Worm (Caenorhabditis elegans) whole organism, young adult: ENCODE measurements around the gene orc-2.

ENCODE experiments used
- B0035.1 ChIP-seq: sonication (generic microtip); optimal IDR thresholded peaks from 2 replicates; lab custom pipeline; 2016; ENCODE audit warnings: missing genetic modification characterization, mild to moderate bottlenecking, missing compliant biosample characterization, missing genotype, missing genetic modification reagents
- F37B4.10 ChIP-seq: fragments of 200-800 bp; sonication (Bioruptor generic); IDR thresholded peaks from 2 replicates; pipeline ENCODE4 v1.3.6; 2022; ENCODE audit warnings: missing genetic modification characterization, missing compliant biosample characterization
- F49E8.2 ChIP-seq: sonication (generic microtip); optimal IDR thresholded peaks from 3 replicates; lab custom pipeline; 2017; ENCODE audit warnings: missing genetic modification characterization, mild to moderate bottlenecking, missing compliant biosample characterization, antibody characterized with exemption, moderate library complexity; ENCODE audit not compliant: insufficient read depth
- F52B5.7 ChIP-seq: sonication (generic microtip); optimal IDR thresholded peaks from 2 replicates; lab custom pipeline; 2016; ENCODE audit warnings: mild to moderate bottlenecking, missing genetic modification characterization, missing compliant biosample characterization
- K12H6.12 ChIP-seq: fragments of 200-800 bp; sonication (Bioruptor generic); optimal IDR thresholded peaks from 2 replicates; lab custom pipeline; 2018; ENCODE audit warnings: mild to moderate bottlenecking, missing genetic modification characterization, missing compliant biosample characterization
- Y53F4B.3 ChIP-seq: fragments of 200-800 bp; sonication (Bioruptor generic); IDR thresholded peaks from 2 replicates; pipeline ENCODE4 v1.3.6; 2022; ENCODE audit warnings: missing genetic modification reagents, missing genetic modification characterization, missing compliant biosample characterization
- Y53G8AR.9 ChIP-seq: fragments of 200-800 bp; sonication (Bioruptor generic); conservative IDR thresholded peaks from 2 replicates; pipeline ENCODE4 v1.3.6; 2022; ENCODE audit warnings: missing genetic modification reagents, missing genetic modification characterization, missing compliant biosample characterization
- Y79H2A.3 ChIP-seq: fragments of 200-800 bp; sonication (Bioruptor generic); conservative IDR thresholded peaks from 2 replicates; pipeline ENCODE4 v1.3.6; 2022; ENCODE audit warnings: missing genetic modification reagents, missing genetic modification characterization, missing compliant biosample characterization
- ZK185.1 ChIP-seq: sonication (generic microtip); optimal IDR thresholded peaks from 2 replicates; lab custom pipeline; 2016; ENCODE audit warnings: mild to moderate bottlenecking, missing genetic modification characterization, missing compliant biosample characterization; ENCODE audit not compliant: poor library complexity, severe bottlenecking
- akir-1 ChIP-seq: fragments of 200-800 bp; sonication (Bioruptor generic); optimal IDR thresholded peaks from 2 replicates; lab custom pipeline; 2018; ENCODE audit warnings: mild to moderate bottlenecking, missing genetic modification characterization, moderate library complexity, missing compliant biosample characterization
- aptf-2 ChIP-seq: fragments of 200-800 bp; sonication (Bioruptor generic); conservative IDR thresholded peaks from 2 replicates; pipeline ENCODE4 v1.3.6; 2022; ENCODE audit warnings: missing genetic modification reagents, missing genetic modification characterization, missing compliant biosample characterization
- aptf-3 ChIP-seq: fragments of 200-800 bp; sonication (Bioruptor generic); IDR thresholded peaks from 2 replicates; pipeline ENCODE4 v1.3.6; 2022; ENCODE audit warnings: missing genetic modification characterization, missing compliant biosample characterization
- atf-7 ChIP-seq: sonication (generic microtip); optimal IDR thresholded peaks from 2 replicates; lab custom pipeline; 2017; ENCODE audit warnings: mild to moderate bottlenecking, missing genetic modification characterization, missing compliant biosample characterization
- bed-1 ChIP-seq: fragments of 200-800 bp; sonication (Bioruptor generic); IDR thresholded peaks from 2 replicates; pipeline ENCODE4 v1.3.6; 2022; ENCODE audit warnings: missing genetic modification reagents, missing genetic modification characterization, missing compliant biosample characterization
- bed-2 ChIP-seq: fragments of 200-800 bp; sonication (Bioruptor generic); IDR thresholded peaks from 2 replicates; pipeline ENCODE4 v1.3.6; 2022; ENCODE audit warnings: missing genetic modification reagents, missing genetic modification characterization, missing compliant biosample characterization
- ccch-3 ChIP-seq: fragments of 200-800 bp; sonication (Bioruptor generic); optimal IDR thresholded peaks from 2 replicates; lab custom pipeline; 2018; ENCODE audit warnings: mild to moderate bottlenecking, missing genetic modification characterization, missing compliant biosample characterization
- die-1 ChIP-seq: sonication (generic microtip); optimal IDR thresholded peaks from 2 replicates; lab custom pipeline; 2016; ENCODE audit warnings: missing genotype, mild to moderate bottlenecking, missing genetic modification characterization, missing compliant biosample characterization
- dox-1 ChIP-seq: fragments of 200-800 bp; sonication (Bioruptor generic); IDR thresholded peaks from 2 replicates; pipeline ENCODE4 v1.3.6; 2022; ENCODE audit warnings: missing genetic modification reagents, missing genetic modification characterization, missing compliant biosample characterization
- dpl-1 ChIP-seq: fragments of 150-350 bp; optimal IDR thresholded peaks from 2 replicates; lab custom pipeline; 2014; ENCODE audit warnings: missing biosample characterization, missing genetic modification reagents, missing genetic modification characterization
- egrh-3 ChIP-seq: fragments of 200-800 bp; sonication (Bioruptor generic); IDR thresholded peaks from 2 replicates; pipeline ENCODE4 v1.3.6; 2022; ENCODE audit warnings: missing genetic modification reagents, missing genetic modification characterization, missing compliant biosample characterization
- fkh-3 ChIP-seq: sonication (generic microtip); optimal IDR thresholded peaks from 2 replicates; lab custom pipeline; 2016; ENCODE audit warnings: mild to moderate bottlenecking, missing genetic modification characterization, missing compliant biosample characterization
- gei-17 ChIP-seq: fragments of 200-800 bp; sonication (Bioruptor generic); optimal IDR thresholded peaks from 2 replicates; lab custom pipeline; 2018; ENCODE audit warnings: mild to moderate bottlenecking, missing genetic modification characterization, missing compliant biosample characterization
- hrde-1 ChIP-seq: sonication (generic microtip); optimal IDR thresholded peaks from 2 replicates; lab custom pipeline; 2016; ENCODE audit warnings: missing genetic modification characterization, mild to moderate bottlenecking, missing compliant biosample characterization, moderate library complexity, missing genotype, missing genetic modification reagents, borderline replicate concordance
- let-526 ChIP-seq: fragments of 200-800 bp; sonication (Bioruptor generic); IDR thresholded peaks from 2 replicates; pipeline ENCODE4 v1.3.6; 2022; ENCODE audit warnings: missing genetic modification reagents, missing genetic modification characterization, missing compliant biosample characterization
- let-607 ChIP-seq, 2 experiments: fragments of 200-800 bp in 1 of 2; sonication (Bioruptor generic) in 1 of 2; sonication (generic microtip) in 1 of 2; optimal IDR thresholded peaks; 2 replicates each; lab custom pipeline; 2016 to 2018; ENCODE audit warnings: mild to moderate bottlenecking in 2 of 2, missing compliant biosample characterization in 2 of 2, missing genetic modification characterization in 2 of 2, moderate library complexity in 2 of 2, missing genotype in 1 of 2
- lin-40 ChIP-seq: sonication (generic microtip); optimal IDR thresholded peaks from 2 replicates; lab custom pipeline; 2016; ENCODE audit warnings: missing genetic modification characterization, mild to moderate bottlenecking, missing compliant biosample characterization, missing genotype, missing genetic modification reagents
- lsl-1 ChIP-seq: fragments of 200-800 bp; sonication (Bioruptor generic); optimal IDR thresholded peaks from 2 replicates; lab custom pipeline; 2018; ENCODE audit warnings: mild to moderate bottlenecking, missing genetic modification characterization, moderate library complexity, missing compliant biosample characterization
- lsy-27 ChIP-seq: sonication (generic microtip); optimal IDR thresholded peaks from 2 replicates; lab custom pipeline; 2017; ENCODE audit warnings: missing genetic modification characterization, mild to moderate bottlenecking, missing compliant biosample characterization, antibody characterized with exemption, missing genotype, borderline replicate concordance; ENCODE audit not compliant: insufficient read depth
- madf-10 ChIP-seq: sonication (generic microtip); optimal IDR thresholded peaks from 2 replicates; lab custom pipeline; 2016; ENCODE audit warnings: mild to moderate bottlenecking, missing genetic modification characterization, missing compliant biosample characterization
- madf-6 ChIP-seq: fragments of 200-800 bp; sonication (Bioruptor generic); IDR thresholded peaks from 2 replicates; pipeline ENCODE4 v1.3.6; 2022; ENCODE audit warnings: missing genetic modification reagents, missing genetic modification characterization, missing compliant biosample characterization
- madf-8 ChIP-seq: fragments of 200-800 bp; sonication (Bioruptor generic); conservative IDR thresholded peaks from 2 replicates; pipeline ENCODE4 v1.3.6; 2022; ENCODE audit warnings: missing genetic modification reagents, missing genetic modification characterization, missing compliant biosample characterization
- nhr-120 ChIP-seq: fragments of 200-800 bp; sonication (Bioruptor generic); IDR thresholded peaks from 2 replicates; pipeline ENCODE4 v1.3.6; 2022; ENCODE audit warnings: missing genetic modification characterization, missing compliant biosample characterization
- nhr-80 ChIP-seq: sonication (generic microtip); optimal IDR thresholded peaks from 2 replicates; lab custom pipeline; 2016; ENCODE audit warnings: missing genetic modification characterization, missing compliant biosample characterization
- nhr-90 ChIP-seq: sonication (generic microtip); optimal IDR thresholded peaks from 2 replicates; lab custom pipeline; 2016; ENCODE audit warnings: missing genotype, mild to moderate bottlenecking, missing genetic modification characterization, missing compliant biosample characterization
- rcor-1 ChIP-seq: fragments of 200-800 bp; sonication (Bioruptor generic); IDR thresholded peaks from 2 replicates; pipeline ENCODE4 v1.3.6; 2022; ENCODE audit warnings: missing genetic modification reagents, missing genetic modification characterization, missing compliant biosample characterization
- rec-8 ChIP-seq, 2 experiments: sonication (generic microtip); optimal IDR thresholded peaks; 2 replicates each; lab custom pipeline; 2016; ENCODE audit warnings: mild to moderate bottlenecking in 2 of 2, missing genetic modification characterization in 2 of 2, missing genetic modification reagents in 2 of 2, missing genotype in 2 of 2, missing biosample characterization in 1 of 2, missing compliant biosample characterization in 1 of 2, moderate library complexity in 1 of 2
- snpc-3.4 ChIP-seq: sonication (generic microtip); optimal IDR thresholded peaks from 2 replicates; lab custom pipeline; 2017; ENCODE audit warnings: missing genetic modification characterization, mild to moderate bottlenecking, missing compliant biosample characterization, antibody characterized with exemption, moderate library complexity, missing genotype, missing genetic modification reagents
- snpc-4 ChIP-seq, 5 experiments: fragments of 150-350 bp in 1 of 5; sonication (generic microtip) in 4 of 5; optimal IDR thresholded peaks; 2 replicates each; lab custom pipeline; 2014 to 2018; ENCODE audit warnings: missing genetic modification characterization in 5 of 5, missing biosample characterization in 3 of 5, antibody characterized with exemption in 2 of 5, mild to moderate bottlenecking in 2 of 5, missing compliant biosample characterization in 2 of 5, missing genotype in 2 of 5, moderate library complexity in 2 of 5, missing genetic modification reagents in 1 of 5
- sptf-2 ChIP-seq: fragments of 200-800 bp; sonication (Bioruptor generic); optimal IDR thresholded peaks from 2 replicates; lab custom pipeline; 2018; ENCODE audit warnings: mild to moderate bottlenecking, missing genetic modification characterization, missing compliant biosample characterization
- tbp1 ChIP-seq: fragments of 200-800 bp; sonication (Bioruptor generic); optimal IDR thresholded peaks from 2 replicates; lab custom pipeline; 2018; ENCODE audit warnings: mild to moderate bottlenecking, missing genetic modification characterization, missing compliant biosample characterization
- tlf-1 ChIP-seq: fragments of 200-800 bp; sonication (Bioruptor generic); optimal IDR thresholded peaks from 2 replicates; lab custom pipeline; 2018; ENCODE audit warnings: mild to moderate bottlenecking, missing genetic modification characterization, missing compliant biosample characterization
- xnd-1 ChIP-seq: sonication (generic microtip); optimal IDR thresholded peaks from 2 replicates; lab custom pipeline; 2016; ENCODE audit warnings: missing genotype, missing genetic modification reagents, missing genetic modification characterization, missing compliant biosample characterization
- zim-3 ChIP-seq: sonication (generic microtip); optimal IDR thresholded peaks from 2 replicates; lab custom pipeline; 2017; ENCODE audit warnings: mild to moderate bottlenecking, missing genetic modification characterization, moderate library complexity, missing compliant biosample characterization
- ztf-22 ChIP-seq: fragments of 200-800 bp; sonication (Bioruptor generic); optimal IDR thresholded peaks from 2 replicates; lab custom pipeline; 2018; ENCODE audit warnings: mild to moderate bottlenecking, missing genetic modification characterization, moderate library complexity, missing compliant biosample characterization
- ztf-25 ChIP-seq: fragments of 200-800 bp; sonication (Bioruptor generic); IDR thresholded peaks from 2 replicates; pipeline ENCODE4 v1.3.6; 2022; ENCODE audit warnings: missing genetic modification reagents, missing genetic modification characterization, missing compliant biosample characterization

orc-2 gene

ce11 chrII:10868670-10869246, 5.0 kb upstream of the orc-2 start, which contains the start of the genes gmps-1 and cap-2 (continued):
- TF ChIP-seq egrh-3 (GFP tag; lab: Robert Waterston, UW): peak; percentile 51

- no peak for TF ChIP-seq sptf-2 (GFP tag; lab: Kevin White, UChicago)
- TF ChIP-seq lsy-27 (tag; lab: Kevin White, UChicago): no peak
- TF ChIP-seq F37B4.10 (GFP tag; lab: Robert Waterston, UW): no peak
- TF ChIP-seq ztf-25 (GFP tag; lab: Robert Waterston, UW): 0 out of 2 replicates have a peak, but pooled peaks have one; percentile 66
- TF ChIP-seq atf-7 (tag; lab: Kevin White, UChicago): peak; percentile 6
- no peak for TF ChIP-seq nhr-80 (tag; lab: Kevin White, UChicago)
- no peak for TF ChIP-seq die-1 (tag; lab: Kevin White, UChicago)
- no peak for TF ChIP-seq zim-3 (tag; lab: Kevin White, UChicago)
- TF ChIP-seq madf-8: no peak
- no peak for TF ChIP-seq gei-17
- TF ChIP-seq bed-1 (GFP tag; lab: Robert Waterston, UW): no peak
- TF ChIP-seq K12H6.12: no peak
- no peak for TF ChIP-seq Y79H2A.3 (GFP tag; lab: Robert Waterston, UW)
- no peak for TF ChIP-seq Y53F4B.3 (GFP tag; lab: Robert Waterston, UW)
- TF ChIP-seq fkh-3 (tag; lab: Kevin White, UChicago): no peak
- TF ChIP-seq akir-1 (GFP tag; lab: Kevin White, UChicago): no peak
- no peak for TF ChIP-seq lin-40 (tag; lab: Kevin White, UChicago)
- TF ChIP-seq hrde-1 (tag; lab: Kevin White, UChicago): peak; percentile 48
- no peak for TF ChIP-seq let-526
- no peak for TF ChIP-seq ZK185.1 (tag; lab: Kevin White, UChicago)
- TF ChIP-seq tbp1 (GFP tag; lab: Kevin White, UChicago): no peak
- TF ChIP-seq xnd-1: no peak
- peak; percentile 6 for TF ChIP-seq B0035.1
- no peak for TF ChIP-seq bed-2 (GFP tag; lab: Robert Waterston, UW)
- no peak for TF ChIP-seq dox-1 (GFP tag; lab: Robert Waterston, UW)
- TF ChIP-seq ztf-22 (GFP tag; lab: Kevin White, UChicago): no peak
- no peak for TF ChIP-seq ccch-3 (GFP tag; lab: Kevin White, UChicago)
- TF ChIP-seq lsl-1 (GFP tag; lab: Kevin White, UChicago): no peak
- no peak for TF ChIP-seq nhr-90 (tag; lab: Kevin White, UChicago)
- no peak for TF ChIP-seq snpc-3.4 (tag; lab: Kevin White, UChicago)
- no peak for TF ChIP-seq madf-10 (tag; lab: Kevin White, UChicago)
- TF ChIP-seq snpc-4 (GFP tag; optimal IDR thresholded peaks at IDR 0.05; lab: Kevin White, UChicago): peak; percentile 25
- no peak for TF ChIP-seq snpc-4 (tag; optimal IDR thresholded peaks at IDR 0.05; lab: Kevin White, UChicago)
- TF ChIP-seq F52B5.7 (tag; lab: Kevin White, UChicago): no peak
- peak; percentile 49; the same call in 1 of the 2 replicates for TF ChIP-seq madf-6 (GFP tag; lab: Robert Waterston, UW)
- no peak for TF ChIP-seq rcor-1 (GFP tag; lab: Robert Waterston, UW)
- no peak for TF ChIP-seq aptf-2 (GFP tag; lab: Robert Waterston, UW)
- TF ChIP-seq Y53G8AR.9 (GFP tag; lab: Robert Waterston, UW): no peak
- TF ChIP-seq aptf-3: no peak
- TF ChIP-seq nhr-120: no peak
- TF ChIP-seq rec-8 (tag; optimal IDR thresholded peaks at IDR 0.05; lab: Kevin White, UChicago): no peak
- no peak for TF ChIP-seq tlf-1 (GFP tag; lab: Kevin White, UChicago)
- no peak for TF ChIP-seq let-607 (tag; optimal IDR thresholded peaks at IDR 0.05; lab: Kevin White, UChicago)
- TF ChIP-seq F49E8.2 (tag; lab: Kevin White, UChicago): no peak
- no peak for TF ChIP-seq dpl-1
Observed at ce11 chrII:10870698-10871097, 3.0 kb upstream of the orc-2 start.
